Worm (Caenorhabditis elegans) whole organism, L1 larva: ENCODE results near the gene osm-3.
A peak's percentile ranks its signal among the peaks of the same experiment; 100 is the strongest.

Source experiments
- C34B4.2 ChIP-seq: sonication (generic microtip); optimal IDR thresholded peaks from 2 replicates; lab custom pipeline; 2017; ENCODE audit warnings: mild to moderate bottlenecking, missing genetic modification characterization, missing compliant biosample characterization
- F16B12.6 ChIP-seq: fragments of 150-350 bp; optimal IDR thresholded peaks from 2 replicates; lab custom pipeline; 2014; ENCODE audit warnings: missing biosample characterization, missing genetic modification characterization
- alr-1 ChIP-seq: fragments of 200-800 bp; sonication (Bioruptor generic); optimal IDR thresholded peaks from 2 replicates; lab custom pipeline; 2018; ENCODE audit warnings: borderline replicate concordance, mild to moderate bottlenecking, missing genetic modification characterization, missing compliant biosample characterization
- aly-2 ChIP-seq: fragments of 150-350 bp; optimal IDR thresholded peaks from 2 replicates; lab custom pipeline; 2014; ENCODE audit warnings: missing biosample characterization, missing genetic modification characterization
- ceh-63 ChIP-seq: fragments of 200-800 bp; sonication (Bioruptor generic); optimal IDR thresholded peaks from 2 replicates; lab custom pipeline; 2018; ENCODE audit warnings: mild to moderate bottlenecking, missing genetic modification characterization, missing compliant biosample characterization
- dsc-1 ChIP-seq: sonication (generic microtip); optimal IDR thresholded peaks from 2 replicates; lab custom pipeline; 2016; ENCODE audit warnings: mild to moderate bottlenecking, missing genetic modification characterization, missing compliant biosample characterization
- efl-1 ChIP-seq, 4 experiments: fragments of 150-350 bp; optimal IDR thresholded peaks in 3 of 4; peaks in 1 of 4; 1 replicate in 1 of 4; 2 replicates in 3 of 4; lab custom pipeline; 2014; ENCODE audit warnings: missing biosample characterization in 2 of 4, missing genetic modification characterization in 2 of 4, missing genetic modification reagents in 2 of 4
- elt-3 ChIP-seq, 6 experiments: fragments of 150-350 bp in 1 of 6; sonication (generic microtip); optimal IDR thresholded peaks; 2 replicates each; lab custom pipeline; 2017 to 2018; ENCODE audit warnings: missing biosample characterization in 6 of 6, missing genetic modification characterization in 6 of 6, inconsistent platforms in 1 of 6
- fkh-8 ChIP-seq: sonication (generic microtip); optimal IDR thresholded peaks from 2 replicates; lab custom pipeline; 2016; ENCODE audit warnings: mild to moderate bottlenecking, missing genetic modification characterization, missing compliant biosample characterization
- grh-1 ChIP-seq: fragments of 200-800 bp; sonication (Bioruptor generic); IDR thresholded peaks from 2 replicates; pipeline ENCODE4 v1.3.6; 2022; ENCODE audit warnings: missing genetic modification reagents, missing genetic modification characterization, missing compliant biosample characterization
- hlh-17 ChIP-seq: fragments of 200-800 bp; sonication (Bioruptor generic); optimal IDR thresholded peaks from 2 replicates; lab custom pipeline; 2018; ENCODE audit warnings: missing genetic modification characterization, mild to moderate bottlenecking, missing compliant biosample characterization, moderate library complexity, borderline replicate concordance
- lin-14 ChIP-seq: fragments of 200-800 bp; sonication (Bioruptor generic); optimal IDR thresholded peaks from 2 replicates; lab custom pipeline; 2018; ENCODE audit warnings: mild to moderate bottlenecking, missing genetic modification characterization, moderate library complexity, missing compliant biosample characterization
- lin-15B ChIP-seq: fragments of 150-350 bp; sonication (generic microtip); optimal IDR thresholded peaks from 3 replicates; lab custom pipeline; 2014; ENCODE audit warnings: missing biosample characterization, missing genetic modification characterization
- lin-35 ChIP-seq, 2 experiments: fragments of 150-350 bp; optimal IDR thresholded peaks; 2 replicates each; lab custom pipeline; 2014; ENCODE audit warnings: missing biosample characterization in 2 of 2, missing genetic modification characterization in 2 of 2, missing genetic modification reagents in 2 of 2
- lin-39 ChIP-seq: fragments of 150-350 bp; optimal IDR thresholded peaks from 2 replicates; lab custom pipeline; 2014; ENCODE audit warnings: missing biosample characterization, missing genetic modification reagents, missing genetic modification characterization
- lir-3 ChIP-seq: sonication (generic microtip); optimal IDR thresholded peaks from 2 replicates; lab custom pipeline; 2016; ENCODE audit warnings: mild to moderate bottlenecking, missing genetic modification characterization, moderate library complexity, missing compliant biosample characterization; ENCODE audit not compliant: poor library complexity
- mab-9 ChIP-seq: fragments of 200-800 bp; sonication (Bioruptor generic); IDR thresholded peaks from 2 replicates; pipeline ENCODE4 v1.3.6; 2022; ENCODE audit warnings: missing genetic modification reagents, missing genetic modification characterization, missing compliant biosample characterization
- mef-2 ChIP-seq: fragments of 150-350 bp; optimal IDR thresholded peaks from 2 replicates; lab custom pipeline; 2014; ENCODE audit warnings: missing biosample characterization, missing genetic modification characterization
- nhr-47 ChIP-seq: sonication (generic microtip); optimal IDR thresholded peaks from 2 replicates; lab custom pipeline; 2016; ENCODE audit warnings: mild to moderate bottlenecking, missing genetic modification characterization, moderate library complexity, missing compliant biosample characterization
- nhr-71 ChIP-seq: sonication (generic microtip); optimal IDR thresholded peaks from 2 replicates; lab custom pipeline; 2016; ENCODE audit warnings: mild to moderate bottlenecking, missing genetic modification characterization, moderate library complexity, missing compliant biosample characterization
- nhr-76 ChIP-seq: sonication (generic microtip); optimal IDR thresholded peaks from 2 replicates; lab custom pipeline; 2017; ENCODE audit warnings: missing biosample characterization, missing genetic modification characterization
- nhr-85 ChIP-seq: sonication (generic microtip); peaks from one replicate; lab custom pipeline; 2016; ENCODE audit warnings: missing genetic modification characterization, inconsistent platforms, missing compliant biosample characterization
- nhr-90 ChIP-seq: sonication (generic microtip); optimal IDR thresholded peaks from 2 replicates; lab custom pipeline; 2016; ENCODE audit warnings: mild to moderate bottlenecking, missing genetic modification characterization, missing compliant biosample characterization; ENCODE audit not compliant: poor library complexity
- pax-3 ChIP-seq: fragments of 200-800 bp; sonication (Bioruptor generic); optimal IDR thresholded peaks from 2 replicates; lab custom pipeline; 2018; ENCODE audit warnings: mild to moderate bottlenecking, missing genetic modification characterization, moderate library complexity, missing compliant biosample characterization
- rnt-1 ChIP-seq: sonication (generic microtip); optimal IDR thresholded peaks from 2 replicates; lab custom pipeline; 2016; ENCODE audit warnings: mild to moderate bottlenecking, missing genetic modification characterization, moderate library complexity, missing compliant biosample characterization
- snpc-4 ChIP-seq: fragments of 150-350 bp; optimal IDR thresholded peaks from 2 replicates; lab custom pipeline; 2014; ENCODE audit warnings: missing biosample characterization, missing genetic modification characterization
- sox-4 ChIP-seq: sonication (generic microtip); optimal IDR thresholded peaks from 2 replicates; lab custom pipeline; 2016; ENCODE audit warnings: missing genetic modification characterization, missing compliant biosample characterization
- sup-37 ChIP-seq: fragments of 200-800 bp; sonication (Bioruptor generic); optimal IDR thresholded peaks from 2 replicates; lab custom pipeline; 2018; ENCODE audit warnings: mild to moderate bottlenecking, missing genetic modification characterization, missing compliant biosample characterization
- unc-62 ChIP-seq: fragments of 150-350 bp; optimal IDR thresholded peaks from 2 replicates; lab custom pipeline; 2014; ENCODE audit warnings: missing biosample characterization, missing genetic modification reagents, missing genetic modification characterization
- unc-86 ChIP-seq: sonication (generic microtip); optimal IDR thresholded peaks from 2 replicates; lab custom pipeline; 2016; ENCODE audit warnings: missing genetic modification characterization, missing compliant biosample characterization
- unc-98 ChIP-seq: fragments of 200-800 bp; sonication (Bioruptor generic); IDR thresholded peaks from 2 replicates; pipeline ENCODE4 v1.3.6; 2022; ENCODE audit warnings: missing genetic modification characterization, missing compliant biosample characterization
- xbp-1 ChIP-seq: sonication (generic microtip); optimal IDR thresholded peaks from 2 replicates; lab custom pipeline; 2016; ENCODE audit warnings: missing genetic modification characterization, missing compliant biosample characterization
- zip-4 ChIP-seq: fragments of 200-800 bp; sonication (Bioruptor generic); optimal IDR thresholded peaks from 2 replicates; lab custom pipeline; 2018; ENCODE audit warnings: mild to moderate bottlenecking, missing genetic modification characterization, moderate library complexity, missing compliant biosample characterization
- ztf-4 ChIP-seq: fragments of 150-350 bp; optimal IDR thresholded peaks from 2 replicates; lab custom pipeline; 2014; ENCODE audit warnings: missing biosample characterization, missing genetic modification characterization

Gene osm-3

ce11 chrIV:3838687-3839086 is 37.8 kb upstream of the osm-3 start:
- TF ChIP-seq grh-1 (GFP tag; lab: Robert Waterston, UW) (no peak), lin-39 (tag; lab: Kevin White, UChicago) (no peak), lir-3 (no peak), xbp-1 (tag; lab: Kevin White, UChicago) (no peak), lin-35 (GFP tag; optimal IDR thresholded peaks at IDR 0.05; lab: Kevin White, UChicago) (no peak), mef-2 (no peak), lin-14 (GFP tag; lab: Kevin White, UChicago) (no peak), rnt-1 (tag; lab: Kevin White, UChicago) (no peak), zip-4 (GFP tag; lab: Kevin White, UChicago) (no peak), nhr-71 (tag; lab: Kevin White, UChicago) (no peak), unc-98 (no peak), alr-1 (tag; lab: Kevin White, UChicago) (no peak), snpc-4 (tag; lab: Kevin White, UChicago) (no peak), mab-9 (GFP tag; lab: Robert Waterston, UW) (no peak), ceh-63 (GFP tag; lab: Kevin White, UChicago) (no peak), sup-37 (GFP tag; lab: Kevin White, UChicago) (no peak), ztf-4 (no peak), nhr-90 (tag; lab: Kevin White, UChicago) (no peak), C34B4.2 (tag; lab: Kevin White, UChicago) (no peak), unc-86 (no peak)
- TF ChIP-seq, all 84 proteins: peak for 0

ce11 chrIV:3835065-3835464 is 34.2 kb upstream of the osm-3 start, which contains the start of gene cal-3:
Gene cal-3, minus strand, starts transcription at chrIV:3835165.
- TF ChIP-seq efl-1 (optimal IDR thresholded peaks at IDR 0.05; lab: Kevin White, UChicago): no peak
- peak in 1 of 2 experiments; percentile 19 for TF ChIP-seq efl-1 (GFP tag; optimal IDR thresholded peaks at IDR 0.05 in 1 of 2; lab: Kevin White, UChicago)
- no peak for TF ChIP-seq F16B12.6 (tag; lab: Kevin White, UChicago)

- TF ChIP-seq unc-62 (GFP tag; lab: Kevin White, UChicago) (no peak), elt-3 (tag; optimal IDR thresholded peaks at IDR 0.05; lab: Kevin White, UChicago) (no peak), lin-15B (tag; lab: Kevin White, UChicago) (no peak), nhr-85 (tag; lab: Kevin White, UChicago) (no peak), pax-3 (tag; lab: Kevin White, UChicago) (peak; percentile 42), dsc-1 (tag; lab: Kevin White, UChicago) (peak; percentile 87), zip-4 (GFP tag; lab: Kevin White, UChicago) (no peak), fkh-8 (tag; lab: Kevin White, UChicago) (peak; percentile 24), efl-1 (optimal IDR thresholded peaks at IDR 0.05; lab: Kevin White, UChicago) (no peak), efl-1 (GFP tag; optimal IDR thresholded peaks at IDR 0.05 in 1 of 2; lab: Kevin White, UChicago) (peak in 1 of 2 experiments; percentile 4), ceh-63 (GFP tag; lab: Kevin White, UChicago) (no peak), nhr-76 (tag; lab: Kevin White, UChicago) (no peak), hlh-17 (no peak), sox-4 (tag; lab: Kevin White, UChicago) (peak; percentile 42)
Measured at ce11 chrIV:3833778-3834177, 32.9 kb upstream of the osm-3 start.

- TF ChIP-seq pax-3 (tag; lab: Kevin White, UChicago) (peak; percentile 32), ztf-4 (no peak), dsc-1 (tag; lab: Kevin White, UChicago) (peak; percentile 58), nhr-71 (tag; lab: Kevin White, UChicago) (peak; percentile 52), efl-1 (optimal IDR thresholded peaks at IDR 0.05; lab: Kevin White, UChicago) (no peak), efl-1 (GFP tag; optimal IDR thresholded peaks at IDR 0.05 in 1 of 2; lab: Kevin White, UChicago) (peak in 1 of 2 experiments; percentile 73), fkh-8 (tag; lab: Kevin White, UChicago) (peak; percentile 75), aly-2 (tag; lab: Kevin White, UChicago) (no peak), nhr-47 (peak; percentile 40)
- TF ChIP-seq, all 84 proteins: peak for 6
Measured at ce11 chrIV:3832040-3832439, 31.2 kb upstream of the osm-3 start.
